Worm (Caenorhabditis elegans): Measurements from ENCODE around the gene srg-21.

srg-21 gene

DNA sequence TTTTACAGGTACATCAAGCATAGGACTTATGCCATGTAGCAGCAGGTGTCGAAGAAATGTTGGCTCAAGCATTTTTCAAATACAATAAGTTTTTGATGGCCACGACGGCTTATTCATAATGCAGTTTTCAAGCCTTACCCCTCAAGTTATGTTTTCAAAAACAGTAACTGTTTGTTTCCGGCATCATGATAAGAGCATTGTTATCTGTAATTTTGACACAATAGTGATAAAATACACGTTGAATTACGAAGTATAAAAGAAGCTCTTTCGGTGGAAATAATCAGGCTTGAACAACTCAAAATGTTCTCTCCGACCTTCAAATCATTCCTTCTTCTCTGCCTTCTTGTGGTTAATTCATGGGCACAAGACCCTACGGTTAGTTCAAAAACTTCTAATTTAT lies 10.8 kb upstream of the srg-21 start, which contains the start of gene clec-121:
clec-121 (plus strand) TSS at position 301 of the 400 bp plus-strand sequence.
- TF ChIP-seq sea-1 (GFP tag; conservative IDR thresholded peaks at IDR 0.05), result no peak
- TF ChIP-seq aly-1 (tag; optimal IDR thresholded peaks at IDR 0.05), result no peak
- TF ChIP-seq F13C5.2 (tag; optimal IDR thresholded peaks at IDR 0.05), result no peak
- no peak for TF ChIP-seq tra-4 (tag; optimal IDR thresholded peaks at IDR 0.05)
- no peak for TF ChIP-seq hmbx-1 (tag; optimal IDR thresholded peaks at IDR 0.05)
- no peak for TF ChIP-seq ceh-13 (GFP tag; optimal IDR thresholded peaks at IDR 0.05)
- no peak for TF ChIP-seq tbx-11 (GFP tag; IDR thresholded peaks at IDR 0.05)
- no peak for TF ChIP-seq pes-1 (GFP tag; IDR thresholded peaks at IDR 0.05)
- no peak for TF ChIP-seq scrt-1 (GFP tag; IDR thresholded peaks at IDR 0.05)
- no peak for TF ChIP-seq hnd-1 (tag; optimal IDR thresholded peaks at IDR 0.05)
- TF ChIP-seq B0310.2 (tag; optimal IDR thresholded peaks at IDR 0.05), result no peak
- no peak for TF ChIP-seq ets-7 (tag; optimal IDR thresholded peaks at IDR 0.05)
- no peak for TF ChIP-seq tbx-37 (GFP tag; conservative IDR thresholded peaks at IDR 0.05)
- no peak for TF ChIP-seq ceh-36 (tag; optimal IDR thresholded peaks at IDR 0.05)
- no peak for TF ChIP-seq hmg-4 (GFP tag; optimal IDR thresholded peaks at IDR 0.05)
- no peak for TF ChIP-seq flt-1 (GFP tag; IDR thresholded peaks at IDR 0.05)
- no peak for TF ChIP-seq ama-1 (optimal IDR thresholded peaks at IDR 0.05)

ce11 chrII:3100546-3100945 lies 9.4 kb upstream of the srg-21 start, which contains the start of gene srg-24:
Gene srg-24, minus strand, starts transcription at chrII:3100646.
- TF ChIP-seq hnd-1 (tag; optimal IDR thresholded peaks at IDR 0.05) (no peak), hmbx-1 (tag; optimal IDR thresholded peaks at IDR 0.05) (no peak), flt-1 (GFP tag; IDR thresholded peaks at IDR 0.05) (no peak), tbx-11 (GFP tag; IDR thresholded peaks at IDR 0.05) (no peak), tra-4 (tag; optimal IDR thresholded peaks at IDR 0.05) (no peak), sea-1 (GFP tag; conservative IDR thresholded peaks at IDR 0.05) (no peak), ceh-13 (GFP tag; optimal IDR thresholded peaks at IDR 0.05) (no peak), scrt-1 (GFP tag; IDR thresholded peaks at IDR 0.05) (no peak), B0310.2 (tag; optimal IDR thresholded peaks at IDR 0.05) (no peak), hmg-4 (GFP tag; optimal IDR thresholded peaks at IDR 0.05) (no peak), ets-7 (tag; optimal IDR thresholded peaks at IDR 0.05) (no peak), ceh-36 (tag; optimal IDR thresholded peaks at IDR 0.05) (no peak), aly-1 (tag; optimal IDR thresholded peaks at IDR 0.05) (no peak), tbx-37 (GFP tag; conservative IDR thresholded peaks at IDR 0.05) (no peak), F13C5.2 (tag; optimal IDR thresholded peaks at IDR 0.05) (no peak), pes-1 (GFP tag; IDR thresholded peaks at IDR 0.05) (no peak), ama-1 (optimal IDR thresholded peaks at IDR 0.05) (no peak)

DNA sequence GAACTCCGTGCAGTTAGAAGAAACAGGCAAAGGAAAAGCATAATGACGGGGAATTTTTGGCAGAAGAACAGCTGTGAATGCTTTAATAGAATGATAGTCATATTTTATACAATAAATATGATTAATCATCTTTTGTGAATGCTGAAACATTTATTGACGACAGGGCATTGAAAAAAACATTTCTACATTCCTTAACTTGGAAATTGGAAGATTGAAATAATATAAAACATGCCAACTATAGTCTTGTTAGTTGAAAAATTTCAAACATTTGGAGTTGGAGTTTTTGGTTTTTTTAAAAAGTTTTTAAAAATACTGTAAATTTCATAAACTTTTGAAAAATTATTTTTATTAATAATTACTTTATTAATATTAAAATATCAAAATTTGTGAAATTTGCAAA lies 5.7 kb upstream of the srg-21 start, which contains the start of gene Y25C1A.14:
Y25C1A.14 (minus strand) TSS at position 101 of the 400 bp plus-strand sequence.
- TF ChIP-seq B0310.2 (tag; optimal IDR thresholded peaks at IDR 0.05), result no peak
- no peak for TF ChIP-seq flt-1 (GFP tag; IDR thresholded peaks at IDR 0.05)
- no peak for TF ChIP-seq hmbx-1 (tag; optimal IDR thresholded peaks at IDR 0.05)
- TF ChIP-seq ama-1 (optimal IDR thresholded peaks at IDR 0.05), result no peak
- TF ChIP-seq F13C5.2 (tag; optimal IDR thresholded peaks at IDR 0.05), result no peak

DNA sequence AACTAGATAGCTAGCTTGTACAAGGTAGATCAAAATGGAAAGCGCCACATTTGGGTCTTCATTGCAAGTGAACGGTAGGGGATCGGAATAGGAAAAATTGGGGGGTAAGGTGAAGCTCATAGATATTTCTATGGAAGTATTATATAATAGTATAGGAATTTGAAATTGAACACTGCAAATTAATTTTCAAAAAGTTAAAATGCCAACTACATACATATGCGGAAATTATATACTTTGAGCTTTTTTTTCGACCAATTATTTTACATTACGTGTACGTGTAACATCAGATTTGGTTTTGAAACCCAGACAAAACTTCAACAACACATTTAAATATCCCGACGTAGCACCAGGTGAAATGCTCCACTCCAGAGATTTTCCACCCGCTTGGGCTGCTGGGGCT lies 4.9 kb upstream of the srg-21 start, which contains the start of gene srg-23:
srg-23 (minus strand) TSS at position 101 of the 400 bp plus-strand sequence.
- TF ChIP-seq pes-1 (GFP tag; IDR thresholded peaks at IDR 0.05), result no peak

DNA sequence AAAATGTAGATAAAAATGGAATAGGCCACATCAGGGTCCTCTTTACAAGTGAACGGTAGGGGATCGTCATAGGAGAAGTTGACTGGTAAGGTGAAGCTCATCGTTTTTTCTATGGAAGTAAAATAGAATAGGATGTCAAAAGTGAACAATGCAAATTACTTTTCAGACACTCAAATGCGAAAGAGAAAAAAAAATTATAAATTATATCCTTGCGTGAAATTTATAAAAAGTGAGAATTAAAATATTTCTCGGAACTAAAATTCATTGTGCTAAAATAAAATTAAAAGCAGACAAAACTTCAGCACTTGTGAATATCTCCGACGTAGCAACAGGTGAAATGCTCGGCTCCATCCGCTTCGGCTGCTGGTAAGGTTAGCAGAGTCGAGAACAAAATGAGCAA lies 2.2 kb upstream of the srg-21 start, which contains the start of gene srg-22:
srg-22 (minus strand) TSS at position 101 of the 400 bp plus-strand sequence.
- TF ChIP-seq aly-1 (tag; optimal IDR thresholded peaks at IDR 0.05), result no peak
- TF ChIP-seq flt-1 (GFP tag; IDR thresholded peaks at IDR 0.05), result no peak
- TF ChIP-seq hnd-1 (tag; optimal IDR thresholded peaks at IDR 0.05), result no peak
- TF ChIP-seq hmg-4 (GFP tag; optimal IDR thresholded peaks at IDR 0.05), result no peak
- TF ChIP-seq tbx-37 (GFP tag; conservative IDR thresholded peaks at IDR 0.05), result no peak
- TF ChIP-seq tbx-11 (GFP tag; IDR thresholded peaks at IDR 0.05), result no peak
- TF ChIP-seq scrt-1 (GFP tag; IDR thresholded peaks at IDR 0.05), result no peak
- TF ChIP-seq tra-4 (tag; optimal IDR thresholded peaks at IDR 0.05), result no peak
- TF ChIP-seq ceh-13 (GFP tag; optimal IDR thresholded peaks at IDR 0.05), result no peak
- TF ChIP-seq pes-1 (GFP tag; IDR thresholded peaks at IDR 0.05), result no peak
- TF ChIP-seq F13C5.2 (tag; optimal IDR thresholded peaks at IDR 0.05), result no peak
- no peak for TF ChIP-seq ets-7 (tag; optimal IDR thresholded peaks at IDR 0.05)
- no peak for TF ChIP-seq B0310.2 (tag; optimal IDR thresholded peaks at IDR 0.05)
- no peak for TF ChIP-seq ama-1 (optimal IDR thresholded peaks at IDR 0.05)
- TF ChIP-seq hmbx-1 (tag; optimal IDR thresholded peaks at IDR 0.05), result no peak
- TF ChIP-seq ceh-36 (tag; optimal IDR thresholded peaks at IDR 0.05), result no peak

DNA sequence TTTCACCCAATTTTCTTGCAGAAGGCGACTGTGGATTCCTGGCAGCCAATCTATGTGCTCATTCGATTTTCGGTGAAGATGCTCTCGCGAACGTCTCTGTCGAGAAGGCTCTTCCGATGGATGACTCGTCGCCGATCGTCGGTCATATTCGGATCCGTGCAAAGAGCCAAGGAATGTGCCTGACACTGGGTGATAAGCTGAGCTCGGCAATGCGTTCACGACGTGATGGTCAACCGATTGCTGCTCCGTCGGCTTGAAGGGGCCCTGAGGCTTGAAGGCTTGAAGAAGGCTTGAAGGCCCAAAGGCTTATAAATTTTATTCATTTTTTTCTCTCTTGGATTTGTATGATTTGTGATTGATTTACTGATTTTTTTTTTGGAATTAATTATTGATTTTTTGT lies 4.0 kb downstream of the srg-21 start:
- TF ChIP-seq pes-1 (GFP tag; IDR thresholded peaks at IDR 0.05) (no peak), sea-1 (GFP tag; conservative IDR thresholded peaks at IDR 0.05) (no peak), ceh-13 (GFP tag; optimal IDR thresholded peaks at IDR 0.05) (no peak), tbx-11 (GFP tag; IDR thresholded peaks at IDR 0.05) (no peak)

- TF ChIP-seq tbx-11 (GFP tag; IDR thresholded peaks at IDR 0.05) (no peak), hnd-1 (tag; optimal IDR thresholded peaks at IDR 0.05) (no peak), sea-1 (GFP tag; conservative IDR thresholded peaks at IDR 0.05) (no peak), B0310.2 (tag; optimal IDR thresholded peaks at IDR 0.05) (no peak), ama-1 (optimal IDR thresholded peaks at IDR 0.05) (no peak), tra-4 (tag; optimal IDR thresholded peaks at IDR 0.05) (no peak), ceh-13 (GFP tag; optimal IDR thresholded peaks at IDR 0.05) (no peak), ets-7 (tag; optimal IDR thresholded peaks at IDR 0.05) (no peak), hmg-4 (GFP tag; optimal IDR thresholded peaks at IDR 0.05) (no peak), hmbx-1 (tag; optimal IDR thresholded peaks at IDR 0.05) (no peak), ceh-36 (tag; optimal IDR thresholded peaks at IDR 0.05) (no peak), pes-1 (GFP tag; IDR thresholded peaks at IDR 0.05) (no peak), scrt-1 (GFP tag; IDR thresholded peaks at IDR 0.05) (no peak)
Measured at ce11 chrII:3078496-3078895, 12.7 kb downstream of the srg-21 start, which contains the start of gene copb-1. Gene copb-1, plus strand, starts transcription at chrII:3078796.

ce11 chrII:3076915-3077314 lies 14.3 kb downstream of the srg-21 start, which contains the start of gene Y25C1A.8:
Gene Y25C1A.8, minus strand, starts transcription at chrII:3076959.
- TF ChIP-seq hmg-4 (GFP tag; optimal IDR thresholded peaks at IDR 0.05), result peak; percentile 16
- no peak for TF ChIP-seq B0310.2 (tag; optimal IDR thresholded peaks at IDR 0.05)
- 0 out of 2 replicates have a peak, but pooled peaks have one; percentile 45 for TF ChIP-seq pes-1 (GFP tag; IDR thresholded peaks at IDR 0.05)
- no peak for TF ChIP-seq ceh-36 (tag; optimal IDR thresholded peaks at IDR 0.05)
- TF ChIP-seq F13C5.2 (tag; optimal IDR thresholded peaks at IDR 0.05), result peak; percentile 87
- TF ChIP-seq hnd-1 (tag; optimal IDR thresholded peaks at IDR 0.05), result no peak
- no peak for TF ChIP-seq ceh-13 (GFP tag; optimal IDR thresholded peaks at IDR 0.05)
- 0 out of 2 replicates have a peak, but pooled peaks have one; percentile 13 for TF ChIP-seq tbx-11 (GFP tag; IDR thresholded peaks at IDR 0.05)
- 0 out of 2 replicates have a peak, but pooled peaks have one; percentile 14 for TF ChIP-seq sea-1 (GFP tag; conservative IDR thresholded peaks at IDR 0.05)
- no peak for TF ChIP-seq tra-4 (tag; optimal IDR thresholded peaks at IDR 0.05)
- peak; percentile 17 for TF ChIP-seq aly-1 (tag; optimal IDR thresholded peaks at IDR 0.05)
